Worm (Caenorhabditis elegans) whole organism, midembryonic: ENCODE data around the gene his-60.
"Not testable (repeated sequence)": the region's sequence is repeated elsewhere in the genome, so short reads cannot be mapped to it uniquely, and the experiment has no call there.

Experiments
- cog-1 ChIP-seq: sonication (generic microtip); optimal IDR thresholded peaks from 2 replicates; lab custom pipeline; 2016; ENCODE audit warnings: missing genetic modification characterization, missing compliant biosample characterization
- flt-1 ChIP-seq: fragments of 200-800 bp; sonication (Bioruptor generic); IDR thresholded peaks from 2 replicates; pipeline ENCODE4 v1.3.6; 2022; ENCODE audit warnings: missing genetic modification characterization, missing compliant biosample characterization
- klf-2 ChIP-seq: fragments of 200-800 bp; sonication (Bioruptor generic); conservative IDR thresholded peaks from 2 replicates; pipeline ENCODE4 v1.3.6; 2022; ENCODE audit warnings: missing genetic modification reagents, missing genetic modification characterization, missing compliant biosample characterization
- med-1 ChIP-seq: sonication (generic microtip); optimal IDR thresholded peaks from 2 replicates; lab custom pipeline; 2017; ENCODE audit warnings: missing genetic modification characterization, mild to moderate bottlenecking, missing compliant biosample characterization, antibody characterized with exemption, missing genetic modification reagents; ENCODE audit not compliant: insufficient read depth
- ref-1 ChIP-seq: fragments of 200-800 bp; sonication (Bioruptor generic); conservative IDR thresholded peaks from 2 replicates; pipeline ENCODE4 v1.3.6; 2022; ENCODE audit warnings: missing genetic modification reagents, missing genetic modification characterization, missing compliant biosample characterization
- tab-1 ChIP-seq: fragments of 200-800 bp; sonication (Bioruptor generic); IDR thresholded peaks from 2 replicates; pipeline ENCODE4 v1.3.6; 2022; ENCODE audit warnings: missing genetic modification characterization, missing compliant biosample characterization
- ztf-23 ChIP-seq: fragments of 200-800 bp; sonication (Bioruptor generic); IDR thresholded peaks from 2 replicates; pipeline ENCODE4 v1.3.6; 2022; ENCODE audit warnings: missing genetic modification reagents, missing genetic modification characterization, missing compliant biosample characterization

ce11 chrIV:7440985-7441384 lies 46.8 kb downstream of the his-60 start:
- 0 out of 2 replicates have a peak, but pooled peaks have one; percentile 37 for TF ChIP-seq flt-1 (GFP tag; lab: Robert Waterston, UW)
- not testable (repeated sequence) for TF ChIP-seq ztf-23 (GFP tag; lab: Robert Waterston, UW); klf-2; med-1; ref-1 (GFP tag; lab: Robert Waterston, UW); tab-1; cog-1 (tag; lab: Kevin White, UChicago)
